Worm (Caenorhabditis elegans) whole organism, L3 larva: ENCODE data around the gene fbxb-106.

Source experiments
- daf-12 ChIP-seq: fragments of 150-350 bp; optimal IDR thresholded peaks from 2 replicates; lab custom pipeline; 2014; ENCODE audit warnings: missing biosample characterization, missing genetic modification reagents, missing genetic modification characterization
- egl-27 ChIP-seq: sonication (generic microtip); optimal IDR thresholded peaks from 4 replicates; lab custom pipeline; 2017; ENCODE audit warnings: missing biosample characterization, missing genetic modification reagents, missing genetic modification characterization
- lin-15B ChIP-seq: fragments of 150-350 bp; optimal IDR thresholded peaks from 2 replicates; lab custom pipeline; 2014; ENCODE audit warnings: missing biosample characterization, missing genetic modification characterization
- mdl-1 ChIP-seq: fragments of 150-350 bp; optimal IDR thresholded peaks from 2 replicates; lab custom pipeline; 2014; ENCODE audit warnings: missing biosample characterization, missing genetic modification characterization
- mml-1 ChIP-seq: fragments of 150-350 bp; sonication (generic microtip); optimal IDR thresholded peaks from 3 replicates; lab custom pipeline; 2014; ENCODE audit warnings: missing biosample characterization, missing genetic modification characterization
- nhr-11 ChIP-seq: fragments of 150-350 bp; optimal IDR thresholded peaks from 2 replicates; lab custom pipeline; 2014; ENCODE audit warnings: missing biosample characterization, missing genetic modification characterization
- nhr-77 ChIP-seq: fragments of 150-350 bp; optimal IDR thresholded peaks from 2 replicates; lab custom pipeline; 2014; ENCODE audit warnings: missing biosample characterization, missing genetic modification characterization
- pha-4 ChIP-seq: fragments of 150-350 bp; optimal IDR thresholded peaks from 2 replicates; lab custom pipeline; 2014; ENCODE audit warnings: missing biosample characterization, missing genetic modification reagents, missing genetic modification characterization
- skn-1 ChIP-seq: fragments of 150-350 bp; optimal IDR thresholded peaks from 2 replicates; lab custom pipeline; 2014; ENCODE audit warnings: missing biosample characterization, missing genetic modification characterization
- unc-62 ChIP-seq: fragments of 150-350 bp; sonication (generic microtip); optimal IDR thresholded peaks from 4 replicates; lab custom pipeline; 2014; ENCODE audit warnings: missing biosample characterization, missing genetic modification reagents, missing genetic modification characterization

ce11 chrII:2791693-2792092, 29.5 kb downstream of the fbxb-106 start:
- TF ChIP-seq mdl-1 (no peak), mml-1 (no peak), daf-12 (tag; lab: Kevin White, UChicago) (no peak), skn-1 (tag; lab: Kevin White, UChicago) (no peak), nhr-77 (no peak), lin-15B (tag; lab: Kevin White, UChicago) (no peak), egl-27 (tag; lab: Kevin White, UChicago) (no peak), pha-4 (tag; lab: Kevin White, UChicago) (no peak), unc-62 (no peak), nhr-11 (tag; lab: Kevin White, UChicago) (no peak)
